Worm (Caenorhabditis elegans): ENCODE measurements around the gene frm-2.

The frm-2 gene

ce11 chrIII:5975005-5975730, 6.8 kb downstream of the frm-2 start, which contains the start of gene mlp-1:
TSS of gene mlp-1 (minus strand) at chrIII:5975055.
- TF ChIP-seq mdl-1 (tag; optimal IDR thresholded peaks at IDR 0.05) (no peak), nhr-28 (tag; optimal IDR thresholded peaks at IDR 0.05) (no peak), ztf-4 (tag; optimal IDR thresholded peaks at IDR 0.05) (no peak), nhr-76 (tag; optimal IDR thresholded peaks at IDR 0.05) (no peak), ztf-11 (tag; optimal IDR thresholded peaks at IDR 0.05) (no peak), egl-27 (tag; optimal IDR thresholded peaks at IDR 0.05) (no peak), nhr-12 (tag; optimal IDR thresholded peaks at IDR 0.05) (no peak), lin-39 (tag; optimal IDR thresholded peaks at IDR 0.05) (no peak), elt-3 (tag; optimal IDR thresholded peaks at IDR 0.05) (no peak), unc-62 (GFP tag; optimal IDR thresholded peaks at IDR 0.05) (no peak), ceh-82 (tag; optimal IDR thresholded peaks at IDR 0.05) (no peak), snpc-4 (tag; optimal IDR thresholded peaks at IDR 0.05) (no peak), daf-12 (tag; optimal IDR thresholded peaks at IDR 0.05) (no peak), nhr-43 (tag; optimal IDR thresholded peaks at IDR 0.05; ENCODE audit: poor library complexity, severe bottlenecking) (no peak), jun-1 (tag; optimal IDR thresholded peaks at IDR 0.05) (no peak), nhr-11 (tag; optimal IDR thresholded peaks at IDR 0.05) (no peak)

ce11 chrIII:5967640-5968039, 14.3 kb downstream of the frm-2 start:
- TF ChIP-seq nhr-67 (tag; optimal IDR thresholded peaks at IDR 0.05) (no peak), snpc-4 (tag; optimal IDR thresholded peaks at IDR 0.05) (no peak), ceh-28 (tag; optimal IDR thresholded peaks at IDR 0.05) (no peak), skn-1 (tag; optimal IDR thresholded peaks at IDR 0.05) (no peak), aly-2 (tag; optimal IDR thresholded peaks at IDR 0.05) (no peak), elt-3 (tag; optimal IDR thresholded peaks at IDR 0.05) (no peak), ama-1 (optimal IDR thresholded peaks at IDR 0.05) (no peak)

- TF ChIP-seq pqm-1 (tag; optimal IDR thresholded peaks at IDR 0.05) (peak; percentile 80), tbx-2 (tag; optimal IDR thresholded peaks at IDR 0.05) (no peak), elt-2 (tag; optimal IDR thresholded peaks at IDR 0.05) (peak; percentile 66), pha-4 (tag; optimal IDR thresholded peaks at IDR 0.05) (peak; percentile 47)
Measured at ce11 chrIII:5965839-5966463, 16.0 kb downstream of the frm-2 start, which contains the start of gene dct-6. TSS of gene dct-6 (plus strand) at chrIII:5966413.

- TF ChIP-seq elt-1 (tag; optimal IDR thresholded peaks at IDR 0.05) = peak; percentile 75
- no peak for TF ChIP-seq nhr-12 (tag; optimal IDR thresholded peaks at IDR 0.05)
- no peak for TF ChIP-seq lin-15B (tag; optimal IDR thresholded peaks at IDR 0.05)
- TF ChIP-seq pha-4 (tag; optimal IDR thresholded peaks at IDR 0.05) = peak; percentile 10
- no peak for TF ChIP-seq ama-1 (optimal IDR thresholded peaks at IDR 0.05)
Measured at ce11 chrIII:5965368-5965767, 16.6 kb downstream of the frm-2 start.

DNA sequence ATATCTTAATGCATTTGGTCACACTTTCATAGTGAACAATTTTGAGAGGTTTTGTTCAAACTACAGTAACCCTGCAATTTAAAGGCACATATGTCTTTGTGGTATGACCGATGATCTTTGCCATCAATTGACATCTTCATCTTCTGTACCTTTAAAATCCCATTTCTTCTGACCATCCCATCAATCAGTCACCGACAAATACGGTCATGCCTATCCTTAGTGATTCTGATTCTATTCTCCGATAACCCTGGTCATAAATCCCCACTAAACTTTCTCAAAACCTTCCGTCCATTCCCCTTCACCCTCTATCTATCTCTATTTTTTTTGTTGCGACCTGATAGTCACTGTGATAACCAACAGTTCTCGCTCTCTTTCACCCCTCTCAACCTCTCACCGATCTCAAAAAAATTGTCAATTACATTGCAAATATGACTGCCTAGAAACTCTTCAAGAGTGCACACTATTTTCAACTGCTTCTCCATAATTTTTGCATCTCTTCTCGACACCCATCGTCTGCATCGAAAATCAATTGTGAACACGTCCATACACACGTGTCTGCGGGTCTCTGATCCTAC, 17.8 kb downstream of the frm-2 start:
- TF ChIP-seq nhr-25 (tag; optimal IDR thresholded peaks at IDR 0.05) = no peak
- TF ChIP-seq eor-1 (tag; optimal IDR thresholded peaks at IDR 0.05) = no peak
- no peak for TF ChIP-seq nhr-11 (tag; optimal IDR thresholded peaks at IDR 0.05)
- TF ChIP-seq ZK546.5 (tag; optimal IDR thresholded peaks at IDR 0.05) = no peak
- TF ChIP-seq elt-3 (tag; optimal IDR thresholded peaks at IDR 0.05) = peak in 1 of 3 experiments; percentile 11
- TF ChIP-seq pha-4 (tag; optimal IDR thresholded peaks at IDR 0.05) = peak; percentile 49
- TF ChIP-seq tbx-2 (tag; optimal IDR thresholded peaks at IDR 0.05) = no peak
- TF ChIP-seq fkh-2 (tag; optimal IDR thresholded peaks at IDR 0.05) = no peak
- no peak for TF ChIP-seq nhr-12 (tag; optimal IDR thresholded peaks at IDR 0.05)
- TF ChIP-seq elt-2 (tag; optimal IDR thresholded peaks at IDR 0.05) = peak; percentile 54
- no peak for TF ChIP-seq elt-1 (tag; optimal IDR thresholded peaks at IDR 0.05)
- TF ChIP-seq ztf-4 (tag; optimal IDR thresholded peaks at IDR 0.05) = no peak
